Fruit fly (Drosophila melanogaster) whole organism, embryonic: Measurements from ENCODE around the gene CG10470.

Experiments
- Atf6 ChIP-seq: fragments of 200-800 bp; sonication (Bioruptor generic); IDR thresholded peaks from 2 replicates; pipeline ENCODE4 v1.3.6; 2022; ENCODE audit warnings: missing biosample characterization, missing genetic modification characterization
- BEAF-32 ChIP-seq: fragments of 200-800 bp; sonication (Bioruptor generic); optimal IDR thresholded peaks from 3 replicates; lab custom pipeline; 2017; ENCODE audit warnings: missing biosample characterization, missing genetic modification characterization, mild to moderate bottlenecking, moderate library complexity, missing genetic modification reagents
- Bgb ChIP-seq: fragments of 200-800 bp; sonication (Bioruptor generic); IDR thresholded peaks from 2 replicates; pipeline ENCODE4 v1.3.6; 2022; ENCODE audit warnings: missing biosample characterization, missing genetic modification characterization; ENCODE audit not compliant: partially characterized antibody
- CG12659 ChIP-seq: fragments of 200-800 bp; sonication (Bioruptor generic); optimal IDR thresholded peaks from 3 replicates; lab custom pipeline; 2017; ENCODE audit warnings: mild to moderate bottlenecking, missing biosample characterization, missing genetic modification reagents, missing genetic modification characterization
- CG13287 ChIP-seq: fragments of 200-800 bp; sonication (Bioruptor generic); IDR thresholded peaks from 2 replicates; pipeline ENCODE4 v1.3.6; 2022; ENCODE audit warnings: missing biosample characterization, missing genetic modification characterization; ENCODE audit not compliant: partially characterized antibody
- CG13424 ChIP-seq: fragments of 200-800 bp; sonication (Bioruptor generic); optimal IDR thresholded peaks from 2 replicates; lab custom pipeline; 2019; ENCODE audit warnings: missing biosample characterization, mild to moderate bottlenecking, missing genetic modification characterization, moderate library complexity
- CG15696 ChIP-seq: fragments of 200-800 bp; sonication (Bioruptor generic); optimal IDR thresholded peaks from 2 replicates; lab custom pipeline; 2019; ENCODE audit warnings: missing biosample characterization, mild to moderate bottlenecking, missing genetic modification characterization, moderate library complexity
- CG16813 ChIP-seq: fragments of 200-800 bp; sonication (Bioruptor generic); IDR thresholded peaks from 3 replicates; pipeline ENCODE4 v1.3.6; 2022; ENCODE audit warnings: missing biosample characterization, missing genetic modification characterization; ENCODE audit not compliant: partially characterized antibody
- CG17568 ChIP-seq: fragments of 200-800 bp; sonication (Bioruptor generic); optimal IDR thresholded peaks from 2 replicates; lab custom pipeline; 2018; ENCODE audit warnings: missing biosample characterization, mild to moderate bottlenecking, missing genetic modification characterization, moderate library complexity
- CG30403 ChIP-seq: fragments of 200-800 bp; sonication (Bioruptor generic); optimal IDR thresholded peaks from 3 replicates; lab custom pipeline; 2016; ENCODE audit warnings: missing biosample characterization, missing genetic modification characterization
- CG34224 ChIP-seq: fragments of 200-800 bp; sonication (Bioruptor generic); IDR thresholded peaks from 3 replicates; pipeline ENCODE4 v1.3.6; 2022; ENCODE audit warnings: missing biosample characterization, missing genetic modification characterization; ENCODE audit not compliant: partially characterized antibody
- CG42726 ChIP-seq: fragments of 200-800 bp; sonication (Bioruptor generic); IDR thresholded peaks from 2 replicates; pipeline ENCODE4 v1.3.6; 2022; ENCODE audit warnings: missing biosample characterization, missing genetic modification characterization; ENCODE audit not compliant: partially characterized antibody
- CG4617 ChIP-seq: fragments of 200-800 bp; sonication (Bioruptor generic); optimal IDR thresholded peaks from 3 replicates; lab custom pipeline; 2016; ENCODE audit warnings: missing biosample characterization, missing genetic modification characterization, borderline replicate concordance
- CG6791 ChIP-seq: fragments of 200-800 bp; sonication (Bioruptor generic); IDR thresholded peaks from 3 replicates; pipeline ENCODE4 v1.3.6; 2022; ENCODE audit warnings: missing biosample characterization, missing genetic modification characterization; ENCODE audit not compliant: partially characterized antibody
- CG7963 ChIP-seq: fragments of 200-800 bp; sonication (Bioruptor generic); IDR thresholded peaks from 3 replicates; pipeline ENCODE4 v1.3.6; 2022; ENCODE audit warnings: missing biosample characterization, missing genetic modification characterization; ENCODE audit not compliant: partially characterized antibody
- CoRest ChIP-seq: fragments of 200-800 bp; sonication (Bioruptor generic); optimal IDR thresholded peaks from 3 replicates; lab custom pipeline; 2018; ENCODE audit warnings: missing biosample characterization, mild to moderate bottlenecking, missing genetic modification characterization, moderate library complexity
- Dll ChIP-seq: fragments of 200-800 bp; sonication (Bioruptor generic); IDR thresholded peaks from 4 replicates; pipeline ENCODE4 v1.3.6; 2022; ENCODE audit warnings: missing biosample characterization, missing genetic modification characterization; ENCODE audit not compliant: partially characterized antibody
- Ets97D ChIP-seq: fragments of 200-800 bp; sonication (Bioruptor generic); optimal IDR thresholded peaks from 3 replicates; lab custom pipeline; 2016; ENCODE audit warnings: missing biosample characterization, missing genetic modification characterization
- HLH54F ChIP-seq: fragments of 200-800 bp; sonication (Bioruptor generic); optimal IDR thresholded peaks from 3 replicates; lab custom pipeline; 2016; ENCODE audit warnings: missing biosample characterization, missing genetic modification characterization
- MBD-R2 ChIP-seq: fragments of 200-800 bp; sonication (Bioruptor generic); IDR thresholded peaks from 2 replicates; pipeline ENCODE4 v1.3.6; 2022; ENCODE audit warnings: missing biosample characterization, missing genetic modification characterization
- MESR4 ChIP-seq: fragments of 200-800 bp; sonication (Bioruptor generic); optimal IDR thresholded peaks from 2 replicates; lab custom pipeline; 2018; ENCODE audit warnings: missing biosample characterization, mild to moderate bottlenecking, missing genetic modification characterization, moderate library complexity
- Nf-YB ChIP-seq: fragments of 200-800 bp; sonication (Bioruptor generic); optimal IDR thresholded peaks from 3 replicates; lab custom pipeline; 2019; ENCODE audit warnings: missing biosample characterization, mild to moderate bottlenecking, missing genetic modification characterization, moderate library complexity
- Opbp ChIP-seq: fragments of 200-800 bp; sonication (Bioruptor generic); IDR thresholded peaks from 3 replicates; pipeline ENCODE4 v1.3.6; 2022; ENCODE audit warnings: missing biosample characterization, missing genetic modification characterization; ENCODE audit not compliant: partially characterized antibody
- Poxn ChIP-seq: fragments of 200-800 bp; sonication (Bioruptor generic); IDR thresholded peaks from 2 replicates; pipeline ENCODE4 v1.3.6; 2022; ENCODE audit warnings: missing biosample characterization, missing genetic modification characterization
- Scr ChIP-seq: fragments of 200-800 bp; sonication (Bioruptor generic); IDR thresholded peaks from 2 replicates; pipeline ENCODE4 v1.3.6; 2022; ENCODE audit warnings: missing biosample characterization, missing genetic modification characterization; ENCODE audit not compliant: partially characterized antibody
- Sry-δ ChIP-seq: fragments of 200-800 bp; sonication (Bioruptor generic); optimal IDR thresholded peaks from 2 replicates; lab custom pipeline; 2016; ENCODE audit warnings: missing biosample characterization, missing genetic modification characterization
- YL-1 ChIP-seq: fragments of 200-800 bp; sonication (Bioruptor generic); optimal IDR thresholded peaks from 3 replicates; lab custom pipeline; 2017; ENCODE audit warnings: missing biosample characterization, mild to moderate bottlenecking, missing genetic modification characterization
- amos ChIP-seq: fragments of 200-800 bp; sonication (Bioruptor generic); IDR thresholded peaks from 2 replicates; pipeline ENCODE4 v1.3.6; 2022; ENCODE audit warnings: missing biosample characterization, missing genetic modification characterization; ENCODE audit not compliant: partially characterized antibody
- bbx ChIP-seq: fragments of 200-800 bp; sonication (Bioruptor generic); IDR thresholded peaks from 2 replicates; pipeline ENCODE4 v1.3.6; 2022; ENCODE audit warnings: missing biosample characterization, missing genetic modification characterization; ENCODE audit not compliant: partially characterized antibody
- chinmo ChIP-seq: fragments of 200-800 bp; sonication (Bioruptor generic); IDR thresholded peaks from 4 replicates; pipeline ENCODE4 v1.3.6; 2022; ENCODE audit warnings: missing biosample characterization, missing genetic modification characterization; ENCODE audit not compliant: partially characterized antibody
- crol ChIP-seq: fragments of 200-800 bp; sonication (Bioruptor generic); IDR thresholded peaks from 2 replicates; pipeline ENCODE4 v1.3.6; 2022; ENCODE audit warnings: missing biosample characterization, missing genetic modification characterization
- grn ChIP-seq: fragments of 200-800 bp; sonication (Bioruptor generic); optimal IDR thresholded peaks from 3 replicates; lab custom pipeline; 2017; ENCODE audit warnings: missing biosample characterization, missing genetic modification characterization
- hbn ChIP-seq: fragments of 200-800 bp; sonication (Bioruptor generic); IDR thresholded peaks from 2 replicates; pipeline ENCODE4 v1.3.6; 2022; ENCODE audit warnings: missing biosample characterization, missing genetic modification characterization; ENCODE audit not compliant: partially characterized antibody
- mld ChIP-seq: fragments of 200-800 bp; sonication (Bioruptor generic); IDR thresholded peaks from 3 replicates; pipeline ENCODE4 v1.3.6; 2022; ENCODE audit warnings: missing biosample characterization, missing genetic modification characterization; ENCODE audit not compliant: partially characterized antibody
- nerfin-2 ChIP-seq: fragments of 200-800 bp; sonication (Bioruptor generic); IDR thresholded peaks from 2 replicates; pipeline ENCODE4 v1.3.6; 2022; ENCODE audit warnings: missing biosample characterization, missing genetic modification characterization; ENCODE audit not compliant: partially characterized antibody
- onecut ChIP-seq: fragments of 200-800 bp; sonication (Bioruptor generic); IDR thresholded peaks from 2 replicates; pipeline ENCODE4 v1.3.6; 2022; ENCODE audit warnings: missing biosample characterization, missing genetic modification characterization
- pros ChIP-seq: fragments of 200-800 bp; sonication (Bioruptor generic); optimal IDR thresholded peaks from 3 replicates; lab custom pipeline; 2019; ENCODE audit warnings: missing biosample characterization, mild to moderate bottlenecking, missing genetic modification characterization, moderate library complexity
- row ChIP-seq: fragments of 200-800 bp; sonication (Bioruptor generic); IDR thresholded peaks from 3 replicates; pipeline ENCODE4 v1.3.6; 2022; ENCODE audit warnings: missing biosample characterization, missing genetic modification characterization
- sens ChIP-seq: fragments of 200-800 bp; sonication (Bioruptor generic); peaks from one replicate; lab custom pipeline; 2016; ENCODE audit warnings: missing biosample characterization, missing genetic modification characterization
- sna ChIP-seq: fragments of 200-800 bp; sonication (Bioruptor generic); IDR thresholded peaks from 2 replicates; pipeline ENCODE4 v1.3.6; 2022; ENCODE audit warnings: missing biosample characterization, missing genetic modification characterization; ENCODE audit not compliant: partially characterized antibody
- tna ChIP-seq: fragments of 200-800 bp; sonication (Bioruptor generic); IDR thresholded peaks from 2 replicates; pipeline ENCODE4 v1.3.6; 2022; ENCODE audit warnings: missing biosample characterization, missing genetic modification characterization; ENCODE audit not compliant: partially characterized antibody
- unc-4 ChIP-seq: fragments of 200-800 bp; sonication (Bioruptor generic); IDR thresholded peaks from 2 replicates; pipeline ENCODE4 v1.3.6; 2022; ENCODE audit warnings: missing biosample characterization, missing genetic modification characterization; ENCODE audit not compliant: partially characterized antibody
- unpg ChIP-seq: fragments of 200-800 bp; sonication (Bioruptor generic); optimal IDR thresholded peaks from 3 replicates; lab custom pipeline; 2018; ENCODE audit warnings: missing biosample characterization, mild to moderate bottlenecking, missing genetic modification characterization, moderate library complexity
- vnd ChIP-seq: fragments of 200-800 bp; sonication (Bioruptor generic); IDR thresholded peaks from 3 replicates; pipeline ENCODE4 v1.3.6; 2022; ENCODE audit warnings: missing biosample characterization, missing genetic modification characterization; ENCODE audit not compliant: partially characterized antibody
- wor ChIP-seq: fragments of 200-800 bp; sonication (Bioruptor generic); IDR thresholded peaks from 2 replicates; pipeline ENCODE4 v1.3.6; 2022; ENCODE audit warnings: missing biosample characterization, missing genetic modification characterization
- z ChIP-seq: fragments of 200-800 bp; sonication (Bioruptor generic); IDR thresholded peaks from 3 replicates; pipeline ENCODE4 v1.3.6; 2022; ENCODE audit warnings: missing biosample characterization, missing genetic modification characterization
- zen2 ChIP-seq: fragments of 200-800 bp; sonication (Bioruptor generic); IDR thresholded peaks from 3 replicates; pipeline ENCODE4 v1.3.6; 2022; ENCODE audit warnings: missing biosample characterization, missing genetic modification characterization; ENCODE audit not compliant: partially characterized antibody

Gene CG10470

DNA sequence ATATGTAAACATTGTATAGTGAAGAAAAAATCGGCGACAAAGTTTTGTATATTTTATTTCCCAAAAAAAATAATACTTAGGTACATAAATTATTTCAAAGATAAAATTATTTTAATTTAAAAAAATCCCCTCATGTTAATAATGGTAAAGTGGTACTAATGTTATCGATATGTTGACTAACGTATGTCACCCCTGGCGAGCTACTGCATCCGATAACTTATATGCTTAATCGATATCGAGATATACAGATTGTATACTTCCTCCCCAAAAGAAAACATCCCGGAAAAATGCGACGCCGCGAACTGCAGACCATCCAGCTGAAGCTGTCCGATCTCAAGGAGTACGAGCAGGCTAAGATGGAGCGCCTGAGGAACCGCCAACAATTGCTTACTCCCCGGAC is 15.8 kb downstream of the CG10470 start, which contains the start of gene CG17343 (continued):
- no peak for TF ChIP-seq wor (GFP tag; lab: Robert Waterston, UW)
- no peak for TF ChIP-seq CG13424 (tag; lab: Kevin White, UChicago)
- peak; percentile 98 for TF ChIP-seq nerfin-2 (GFP tag; lab: Robert Waterston, UW)
- peak; percentile 72 for TF ChIP-seq unc-4 (GFP tag; lab: Robert Waterston, UW)
- no peak for TF ChIP-seq CG15696 (tag; lab: Kevin White, UChicago)
- TF ChIP-seq Dll (GFP tag; lab: Robert Waterston, UW): peak; percentile 83
- peak; percentile 79 for TF ChIP-seq hbn (GFP tag; lab: Robert Waterston, UW)
- TF ChIP-seq HLH54F (GFP tag; lab: Kevin White, UChicago): no peak
- TF ChIP-seq Atf6: no peak
- peak; percentile 48; the same call in 1 of the 2 replicates for TF ChIP-seq CG42726
- peak; percentile 54 for TF ChIP-seq grn (GFP tag; lab: Kevin White, UChicago)
- peak; percentile 98 for TF ChIP-seq tna (GFP tag; lab: Robert Waterston, UW)
- peak; percentile 41 for TF ChIP-seq CG12659 (GFP tag; lab: Kevin White, UChicago)
- TF ChIP-seq Opbp (GFP tag; lab: Robert Waterston, UW): peak; percentile 91; the same call in 2 of the 3 replicates
- peak; percentile 86 for TF ChIP-seq amos
- TF ChIP-seq CG6791 (GFP tag; lab: Robert Waterston, UW): peak; percentile 98
- peak; percentile 46; the same call in 2 of the 3 replicates for TF ChIP-seq row (GFP tag; lab: Robert Waterston, UW)
- TF ChIP-seq mld: peak; percentile 98
- TF ChIP-seq Scr (GFP tag; lab: Robert Waterston, UW): peak; percentile 83
- TF ChIP-seq Poxn (GFP tag; lab: Robert Waterston, UW): no peak
- TF ChIP-seq onecut (GFP tag; lab: Robert Waterston, UW): peak; percentile 21; the same call in 1 of the 2 replicates
- TF ChIP-seq Ets97D (GFP tag; lab: Kevin White, UChicago): peak; percentile 25
- peak; percentile 74 for TF ChIP-seq YL-1 (GFP tag; lab: Kevin White, UChicago)
- TF ChIP-seq CG30403: no peak
- TF ChIP-seq z (GFP tag; lab: Robert Waterston, UW): no peak
- TF ChIP-seq chinmo: peak; percentile 93; the same call in 3 of the 4 replicates
- peak; percentile 96 for TF ChIP-seq CG34224 (GFP tag; lab: Robert Waterston, UW)
- no peak for TF ChIP-seq CG17568
- TF ChIP-seq Sry-δ (GFP tag; lab: Kevin White, UChicago): peak; percentile 63
- peak; percentile 98 for TF ChIP-seq zen2 (GFP tag; lab: Robert Waterston, UW)
- TF ChIP-seq Nf-YB (GFP tag; lab: Kevin White, UChicago): no peak
- peak; percentile 68 for TF ChIP-seq BEAF-32 (GFP tag; lab: Kevin White, UChicago)
- TF ChIP-seq CG4617 (GFP tag; lab: Kevin White, UChicago): peak; percentile 41
- TF ChIP-seq sna (GFP tag; lab: Robert Waterston, UW): peak; percentile 82
- TF ChIP-seq bbx (GFP tag; lab: Robert Waterston, UW): peak; percentile 95
- no peak for TF ChIP-seq crol (GFP tag; lab: Robert Waterston, UW)
- peak; percentile 90 for TF ChIP-seq vnd (GFP tag; lab: Robert Waterston, UW)
- TF ChIP-seq sens (GFP tag; lab: Kevin White, UChicago): peak; percentile 6
- peak; percentile 59 for TF ChIP-seq MESR4 (GFP tag; lab: Kevin White, UChicago)
- TF ChIP-seq pros: no peak
- TF ChIP-seq MBD-R2 (GFP tag; lab: Robert Waterston, UW): peak; percentile 86
- peak; percentile 99 for TF ChIP-seq CG7963 (GFP tag; lab: Robert Waterston, UW)
- peak; percentile 87 for TF ChIP-seq CG13287 (GFP tag; lab: Robert Waterston, UW)
- peak; percentile 3 for TF ChIP-seq CoRest
- peak; percentile 87 for TF ChIP-seq CG16813 (GFP tag; lab: Robert Waterston, UW)
- no peak for TF ChIP-seq unpg
- TF ChIP-seq Bgb (GFP tag; lab: Robert Waterston, UW): peak; percentile 91
